Worm (Caenorhabditis elegans) whole organism, early embryonic: ENCODE data around the gene msp-74.

ENCODE experiments used
- ama-1 ChIP-seq: fragments of 150-350 bp; optimal IDR thresholded peaks from 2 replicates; lab custom pipeline; 2014
- flt-1 ChIP-seq: fragments of 200-800 bp; sonication (Bioruptor generic); IDR thresholded peaks from 2 replicates; pipeline ENCODE4 v1.3.6; 2022; ENCODE audit warnings: missing genetic modification characterization, missing compliant biosample characterization

DNA sequence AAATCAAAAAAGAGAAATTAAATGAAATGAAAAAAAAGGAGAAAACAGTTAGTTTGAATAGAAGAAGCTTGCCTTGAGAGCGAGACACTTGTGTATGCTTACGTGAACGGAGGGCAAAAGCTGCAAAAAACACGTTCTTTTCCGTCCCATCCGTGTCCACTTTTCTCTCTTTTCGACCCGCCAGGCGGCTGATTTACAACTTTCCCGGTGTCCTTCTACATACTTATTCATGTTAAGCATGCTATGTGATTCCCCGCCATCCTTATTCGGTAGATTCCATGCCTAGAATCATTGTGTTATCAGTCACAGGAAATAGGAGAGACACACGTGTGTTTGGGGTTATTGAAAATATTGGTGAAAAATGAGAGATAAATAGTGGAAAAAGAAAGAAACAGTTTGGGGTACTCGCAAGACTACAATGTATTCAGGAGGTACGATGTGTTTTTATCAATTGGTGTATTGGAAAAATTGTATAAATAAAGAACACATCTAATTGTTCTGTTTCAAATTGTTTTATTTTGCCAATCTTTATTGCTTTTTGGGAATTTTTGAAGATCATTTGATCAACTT is 26.9 kb upstream of the msp-74 start, which contains the start of gene nas-29:
- TF ChIP-seq ama-1 (lab: Kevin White, UChicago) (no peak), flt-1 (GFP tag; lab: Robert Waterston, UW) (no peak)
